Worm (Caenorhabditis elegans) whole organism, mixed stage, embryonic: ENCODE results near the gene F02D10.2.

Experiments used
- cnd-1 ChIP-seq: fragments of 200-800 bp; sonication (Bioruptor generic); optimal IDR thresholded peaks from 2 replicates; lab custom pipeline; 2018; ENCODE audit warnings: mild to moderate bottlenecking, missing genetic modification characterization, missing compliant biosample characterization
- elt-3 ChIP-seq: fragments of 150-350 bp; optimal IDR thresholded peaks from 2 replicates; lab custom pipeline; 2014; ENCODE audit warnings: missing biosample characterization, missing genetic modification characterization
- lin-13 ChIP-seq: fragments of 150-350 bp; optimal IDR thresholded peaks from 2 replicates; lab custom pipeline; 2014; ENCODE audit warnings: missing biosample characterization, missing genetic modification characterization
- nhr-28 ChIP-seq: fragments of 150-350 bp; optimal IDR thresholded peaks from 2 replicates; lab custom pipeline; 2014; ENCODE audit warnings: missing biosample characterization, missing genetic modification characterization
- unc-62 ChIP-seq: fragments of 150-350 bp; optimal IDR thresholded peaks from 2 replicates; lab custom pipeline; 2014; ENCODE audit warnings: missing biosample characterization, missing genetic modification reagents, missing genetic modification characterization
- ztf-11 ChIP-seq: fragments of 150-350 bp; optimal IDR thresholded peaks from 2 replicates; lab custom pipeline; 2014; ENCODE audit warnings: missing biosample characterization, missing genetic modification characterization

DNA sequence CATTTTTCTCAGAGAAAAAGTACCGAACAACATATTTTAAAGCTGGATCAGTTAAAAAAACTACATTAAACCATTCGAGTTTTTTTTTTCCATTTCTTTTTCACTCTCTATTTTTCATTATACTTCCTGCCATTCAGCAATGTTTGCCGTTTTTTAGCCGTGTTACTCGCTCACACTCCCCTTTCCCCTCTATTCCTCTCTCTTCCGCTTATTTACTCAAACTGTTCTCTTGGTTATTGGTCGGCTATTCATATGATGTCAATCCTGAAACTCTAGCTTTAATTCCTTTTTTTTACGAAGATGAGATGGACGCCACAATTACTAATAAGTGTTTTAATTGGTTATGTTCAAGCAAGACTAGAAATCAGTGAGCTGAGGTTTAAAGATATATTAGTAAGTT is 8.2 kb upstream of the F02D10.2 start, which contains the start of gene tre-4:
- TF ChIP-seq nhr-28 (tag; lab: Kevin White, UChicago) (no peak), ztf-11 (tag; lab: Kevin White, UChicago) (no peak), unc-62 (no peak), cnd-1 (tag; lab: Kevin White, UChicago) (no peak), lin-13 (tag; lab: Kevin White, UChicago) (no peak), elt-3 (tag; lab: Kevin White, UChicago) (no peak)
